Fruit fly (Drosophila melanogaster): Measurements from ENCODE around the gene CG42634.

dm6 chr2L:18032741-18033140, 25.0 kb downstream of the CG42634 start:
- TF ChIP-seq CG15710 (tag; optimal IDR thresholded peaks at IDR 0.05): no peak
- no peak for TF ChIP-seq CG8301 (tag; optimal IDR thresholded peaks at IDR 0.05)
- TF ChIP-seq Pif1B (GFP tag; optimal IDR thresholded peaks at IDR 0.05): no peak
- no peak for TF ChIP-seq EcR (GFP tag; optimal IDR thresholded peaks at IDR 0.05)
- no peak for TF ChIP-seq CG9948 (tag; optimal IDR thresholded peaks at IDR 0.05)
